Worm (Caenorhabditis elegans) whole organism, L1 larva: Measurements from ENCODE around the gene vps-33.1.
A peak's percentile ranks its signal among the peaks of the same experiment; 100 is the strongest.

Experiments used
- C04F5.9 ChIP-seq: sonication (generic microtip); optimal IDR thresholded peaks from 2 replicates; lab custom pipeline; 2016; ENCODE audit warnings: missing genetic modification characterization, missing compliant biosample characterization
- C16A3.4 ChIP-seq: fragments of 150-350 bp; optimal IDR thresholded peaks from 2 replicates; lab custom pipeline; 2014; ENCODE audit warnings: missing biosample characterization, missing genetic modification characterization
- alr-1 ChIP-seq: fragments of 200-800 bp; sonication (Bioruptor generic); optimal IDR thresholded peaks from 2 replicates; lab custom pipeline; 2018; ENCODE audit warnings: borderline replicate concordance, mild to moderate bottlenecking, missing genetic modification characterization, missing compliant biosample characterization
- ama-1 ChIP-seq: fragments of 150-350 bp; optimal IDR thresholded peaks from 2 replicates; lab custom pipeline; 2014
- ceh-8 ChIP-seq: fragments of 200-800 bp; sonication (Bioruptor generic); optimal IDR thresholded peaks from 2 replicates; lab custom pipeline; 2018; ENCODE audit warnings: mild to moderate bottlenecking, missing genetic modification characterization, moderate library complexity, missing compliant biosample characterization
- ceh-82 ChIP-seq, 3 experiments: fragments of 150-350 bp in 1 of 3; sonication (generic microtip) in 2 of 3; optimal IDR thresholded peaks; 2 replicates each; lab custom pipeline; 2014 to 2017; ENCODE audit warnings: missing biosample characterization in 3 of 3, missing genetic modification characterization in 3 of 3
- ceh-88 ChIP-seq: fragments of 200-800 bp; sonication (Bioruptor generic); IDR thresholded peaks from 2 replicates; pipeline ENCODE4 v1.3.6; 2022; ENCODE audit warnings: missing genetic modification characterization, missing compliant biosample characterization
- ceh-90 ChIP-seq: sonication (generic microtip); optimal IDR thresholded peaks from 2 replicates; lab custom pipeline; 2016; ENCODE audit warnings: missing genetic modification characterization, missing compliant biosample characterization
- dpl-1 ChIP-seq, 3 experiments: fragments of 150-350 bp in 2 of 3; sonication (generic microtip) in 1 of 3; optimal IDR thresholded peaks; 2 replicates each; lab custom pipeline; 2014 to 2017; ENCODE audit warnings: missing biosample characterization in 3 of 3, missing genetic modification characterization in 3 of 3, missing genetic modification reagents in 3 of 3
- dsc-1 ChIP-seq: sonication (generic microtip); optimal IDR thresholded peaks from 2 replicates; lab custom pipeline; 2016; ENCODE audit warnings: mild to moderate bottlenecking, missing genetic modification characterization, missing compliant biosample characterization
- egl-13 ChIP-seq: sonication (generic microtip); optimal IDR thresholded peaks from 2 replicates; lab custom pipeline; 2016; ENCODE audit warnings: missing genotype, missing genetic modification reagents, missing genetic modification characterization, missing compliant biosample characterization
- elt-2 ChIP-seq: sonication (generic microtip); optimal IDR thresholded peaks from 2 replicates; lab custom pipeline; 2016; ENCODE audit warnings: missing genetic modification characterization, mild to moderate bottlenecking, inconsistent platforms, missing compliant biosample characterization, missing genetic modification reagents
- elt-3 ChIP-seq, 6 experiments: fragments of 150-350 bp in 1 of 6; sonication (generic microtip); optimal IDR thresholded peaks; 2 replicates each; lab custom pipeline; 2017 to 2018; ENCODE audit warnings: missing biosample characterization in 6 of 6, missing genetic modification characterization in 6 of 6, inconsistent platforms in 1 of 6
- fkh-10 ChIP-seq: sonication (generic microtip); optimal IDR thresholded peaks from 2 replicates; lab custom pipeline; 2017; ENCODE audit warnings: missing biosample characterization, missing genetic modification reagents, missing genetic modification characterization
- fkh-8 ChIP-seq: sonication (generic microtip); optimal IDR thresholded peaks from 2 replicates; lab custom pipeline; 2016; ENCODE audit warnings: mild to moderate bottlenecking, missing genetic modification characterization, missing compliant biosample characterization
- grh-1 ChIP-seq: fragments of 200-800 bp; sonication (Bioruptor generic); IDR thresholded peaks from 2 replicates; pipeline ENCODE4 v1.3.6; 2022; ENCODE audit warnings: missing genetic modification reagents, missing genetic modification characterization, missing compliant biosample characterization
- hlh-17 ChIP-seq: fragments of 200-800 bp; sonication (Bioruptor generic); optimal IDR thresholded peaks from 2 replicates; lab custom pipeline; 2018; ENCODE audit warnings: missing genetic modification characterization, mild to moderate bottlenecking, missing compliant biosample characterization, moderate library complexity, borderline replicate concordance
- hpl-2 ChIP-seq: fragments of 150-350 bp; optimal IDR thresholded peaks from 2 replicates; lab custom pipeline; 2014; ENCODE audit warnings: missing biosample characterization, missing genetic modification reagents, missing genetic modification characterization
- isw-1 ChIP-seq: fragments of 200-800 bp; sonication (Bioruptor generic); IDR thresholded peaks from 2 replicates; pipeline ENCODE4 v1.3.6; 2022; ENCODE audit warnings: missing genetic modification characterization, missing compliant biosample characterization
- lin-13 ChIP-seq: fragments of 150-350 bp; optimal IDR thresholded peaks from 2 replicates; lab custom pipeline; 2014; ENCODE audit warnings: missing biosample characterization, missing genetic modification reagents, missing genetic modification characterization
- mab-9 ChIP-seq: fragments of 200-800 bp; sonication (Bioruptor generic); IDR thresholded peaks from 2 replicates; pipeline ENCODE4 v1.3.6; 2022; ENCODE audit warnings: missing genetic modification reagents, missing genetic modification characterization, missing compliant biosample characterization
- mef-2 ChIP-seq: fragments of 150-350 bp; optimal IDR thresholded peaks from 2 replicates; lab custom pipeline; 2014; ENCODE audit warnings: missing biosample characterization, missing genetic modification characterization
- mep-1 ChIP-seq: fragments of 150-350 bp; optimal IDR thresholded peaks from 2 replicates; lab custom pipeline; 2014; ENCODE audit warnings: missing biosample characterization, missing genetic modification characterization
- nhr-19 ChIP-seq: fragments of 200-800 bp; sonication (Bioruptor generic); conservative IDR thresholded peaks from 2 replicates; pipeline ENCODE4 v1.3.6; 2022; ENCODE audit warnings: missing genetic modification characterization, missing compliant biosample characterization
- nhr-20 ChIP-seq: sonication (generic microtip); optimal IDR thresholded peaks from 2 replicates; lab custom pipeline; 2016; ENCODE audit warnings: mild to moderate bottlenecking, missing genetic modification characterization, missing compliant biosample characterization
- nhr-237 ChIP-seq: fragments of 150-350 bp; optimal IDR thresholded peaks from 2 replicates; lab custom pipeline; 2014; ENCODE audit warnings: missing biosample characterization, missing genetic modification characterization
- nhr-28 ChIP-seq: fragments of 150-350 bp; optimal IDR thresholded peaks from 2 replicates; lab custom pipeline; 2014; ENCODE audit warnings: missing biosample characterization, missing genetic modification characterization
- nhr-47 ChIP-seq: sonication (generic microtip); optimal IDR thresholded peaks from 2 replicates; lab custom pipeline; 2016; ENCODE audit warnings: mild to moderate bottlenecking, missing genetic modification characterization, moderate library complexity, missing compliant biosample characterization
- nhr-85 ChIP-seq: sonication (generic microtip); peaks from one replicate; lab custom pipeline; 2016; ENCODE audit warnings: missing genetic modification characterization, inconsistent platforms, missing compliant biosample characterization
- nhr-90 ChIP-seq: sonication (generic microtip); optimal IDR thresholded peaks from 2 replicates; lab custom pipeline; 2016; ENCODE audit warnings: mild to moderate bottlenecking, missing genetic modification characterization, missing compliant biosample characterization; ENCODE audit not compliant: poor library complexity
- pax-3 ChIP-seq: fragments of 200-800 bp; sonication (Bioruptor generic); optimal IDR thresholded peaks from 2 replicates; lab custom pipeline; 2018; ENCODE audit warnings: mild to moderate bottlenecking, missing genetic modification characterization, moderate library complexity, missing compliant biosample characterization
- pqm-1 ChIP-seq: sonication (generic microtip); optimal IDR thresholded peaks from 3 replicates; lab custom pipeline; 2017; ENCODE audit warnings: missing biosample characterization, missing genetic modification characterization
- snu-23 ChIP-seq: sonication (generic microtip); optimal IDR thresholded peaks from 2 replicates; lab custom pipeline; 2016; ENCODE audit warnings: missing genetic modification characterization, missing compliant biosample characterization
- sox-4 ChIP-seq: sonication (generic microtip); optimal IDR thresholded peaks from 2 replicates; lab custom pipeline; 2016; ENCODE audit warnings: missing genetic modification characterization, missing compliant biosample characterization
- swsn-7 ChIP-seq: sonication (generic microtip); optimal IDR thresholded peaks from 2 replicates; lab custom pipeline; 2016; ENCODE audit warnings: missing genetic modification characterization, missing compliant biosample characterization
- tbx-2 ChIP-seq: sonication (generic microtip); optimal IDR thresholded peaks from 2 replicates; lab custom pipeline; 2016; ENCODE audit warnings: missing genetic modification characterization, missing compliant biosample characterization
- unc-62 ChIP-seq: fragments of 150-350 bp; optimal IDR thresholded peaks from 2 replicates; lab custom pipeline; 2014; ENCODE audit warnings: missing biosample characterization, missing genetic modification reagents, missing genetic modification characterization
- vab-15 ChIP-seq: sonication (generic microtip); optimal IDR thresholded peaks from 2 replicates; lab custom pipeline; 2017; ENCODE audit warnings: missing genotype, mild to moderate bottlenecking, missing genetic modification characterization, missing compliant biosample characterization
- xbp-1 ChIP-seq: sonication (generic microtip); optimal IDR thresholded peaks from 2 replicates; lab custom pipeline; 2016; ENCODE audit warnings: missing genetic modification characterization, missing compliant biosample characterization

vps-33.1 gene

ce11 chrIII:8700289-8700957, at the start of gene vps-33.1, which contains the start of gene sdz-1 (continued):
- peak; percentile 46 for TF ChIP-seq nhr-90 (tag; lab: Kevin White, UChicago)
- TF ChIP-seq pax-3 (tag; lab: Kevin White, UChicago) = no peak
- no peak for TF ChIP-seq mep-1 (tag; lab: Kevin White, UChicago)
- no peak for TF ChIP-seq ceh-8
- no peak for TF ChIP-seq sox-4 (tag; lab: Kevin White, UChicago)
- TF ChIP-seq mab-9 (GFP tag; lab: Robert Waterston, UW) = no peak
- no peak for TF ChIP-seq hpl-2
- no peak for TF ChIP-seq lin-13 (GFP tag; lab: Kevin White, UChicago)
- TF ChIP-seq C16A3.4 (tag; lab: Kevin White, UChicago) = peak; percentile 70
- no peak for TF ChIP-seq hlh-17 (GFP tag; lab: Kevin White, UChicago)
- no peak for TF ChIP-seq grh-1
- TF ChIP-seq fkh-8 (tag; lab: Kevin White, UChicago) = no peak
- TF ChIP-seq nhr-237 (tag; lab: Kevin White, UChicago) = no peak
- TF ChIP-seq dpl-1 (GFP tag; optimal IDR thresholded peaks at IDR 0.05; lab: Kevin White, UChicago) = peak; percentile 73 to 89 (median 83)
- no peak for TF ChIP-seq alr-1 (tag; lab: Kevin White, UChicago)
- no peak for TF ChIP-seq C04F5.9
- TF ChIP-seq snu-23 (GFP tag; lab: Kevin White, UChicago) = peak; percentile 52
- TF ChIP-seq swsn-7 = no peak
- no peak for TF ChIP-seq vab-15
- TF ChIP-seq mef-2 (tag; lab: Kevin White, UChicago) = no peak
- TF ChIP-seq nhr-28 (tag; lab: Kevin White, UChicago) = no peak
- TF ChIP-seq dsc-1 (tag; lab: Kevin White, UChicago) = peak; percentile 9
- TF ChIP-seq xbp-1 (tag; lab: Kevin White, UChicago) = peak; percentile 23
- TF ChIP-seq fkh-10 (GFP tag; lab: Kevin White, UChicago) = no peak
- TF ChIP-seq ceh-82 (tag; optimal IDR thresholded peaks at IDR 0.05; lab: Kevin White, UChicago) = peak in 2 of 3 experiments; percentile 7 to 63
- no peak for TF ChIP-seq pqm-1 (tag; lab: Kevin White, UChicago)
- TF ChIP-seq elt-3 (tag; optimal IDR thresholded peaks at IDR 0.05; lab: Kevin White, UChicago) = peak in 2 of 6 experiments; percentile 1 to 36
- peak; percentile 78 for TF ChIP-seq ceh-90 (tag; lab: Kevin White, UChicago)
- TF ChIP-seq isw-1 (GFP tag; lab: Robert Waterston, UW) = peak; percentile 33
- TF ChIP-seq ama-1 (lab: Kevin White, UChicago) = no peak
- peak; percentile 59 for TF ChIP-seq nhr-47
- TF ChIP-seq egl-13 = peak; percentile 14
- TF ChIP-seq, all 84 proteins: peak for 33

- TF ChIP-seq nhr-19 (GFP tag; lab: Robert Waterston, UW) (peak; percentile 14; the same call in 1 of the 2 replicates), nhr-85 (tag; lab: Kevin White, UChicago) (peak; percentile 19), nhr-90 (tag; lab: Kevin White, UChicago) (peak; percentile 47), tbx-2 (tag; lab: Kevin White, UChicago) (peak; percentile 13), ama-1 (lab: Kevin White, UChicago) (peak; percentile 88), ceh-88 (GFP tag; lab: Robert Waterston, UW) (0 out of 2 replicates have a peak, but pooled peaks have one; percentile 31), elt-2 (tag; lab: Kevin White, UChicago) (peak; percentile 3), nhr-20 (tag; lab: Kevin White, UChicago) (peak; percentile 0), unc-62 (GFP tag; lab: Kevin White, UChicago) (no peak), vab-15 (no peak)
These were observed 48.5 kb upstream of the vps-33.1 start for ce11 chrIII:8652112-8652694.
